Worm (Caenorhabditis elegans) whole organism, young adult: ENCODE data around the gene ntl-4.
"Not testable (repeated sequence)": the region's sequence is repeated elsewhere in the genome, so short reads cannot be mapped to it uniquely, and the experiment has no call there.

Source experiments
- B0019.2 ChIP-seq: fragments of 200-800 bp; sonication (Bioruptor generic); conservative IDR thresholded peaks from 2 replicates; pipeline ENCODE4 v1.3.6; 2022; ENCODE audit warnings: missing genetic modification reagents, missing genetic modification characterization, missing compliant biosample characterization
- D2030.7 ChIP-seq: fragments of 200-800 bp; sonication (Bioruptor generic); IDR thresholded peaks from 2 replicates; pipeline ENCODE4 v1.3.6; 2022; ENCODE audit warnings: missing genetic modification reagents, missing genetic modification characterization, missing compliant biosample characterization
- F37B4.10 ChIP-seq: fragments of 200-800 bp; sonication (Bioruptor generic); IDR thresholded peaks from 2 replicates; pipeline ENCODE4 v1.3.6; 2022; ENCODE audit warnings: missing genetic modification characterization, missing compliant biosample characterization
- F49E8.2 ChIP-seq: sonication (generic microtip); optimal IDR thresholded peaks from 3 replicates; lab custom pipeline; 2017; ENCODE audit warnings: missing genetic modification characterization, mild to moderate bottlenecking, missing compliant biosample characterization, antibody characterized with exemption, moderate library complexity; ENCODE audit not compliant: insufficient read depth
- K11D2.4 ChIP-seq: fragments of 200-800 bp; sonication (Bioruptor generic); IDR thresholded peaks from 2 replicates; pipeline ENCODE4 v1.3.6; 2022; ENCODE audit warnings: missing genetic modification reagents, missing genetic modification characterization, missing compliant biosample characterization
- Y53F4B.3 ChIP-seq: fragments of 200-800 bp; sonication (Bioruptor generic); IDR thresholded peaks from 2 replicates; pipeline ENCODE4 v1.3.6; 2022; ENCODE audit warnings: missing genetic modification reagents, missing genetic modification characterization, missing compliant biosample characterization
- Y56A3A.18 ChIP-seq: fragments of 200-800 bp; sonication (Bioruptor generic); IDR thresholded peaks from 2 replicates; pipeline ENCODE4 v1.3.6; 2022; ENCODE audit warnings: missing genetic modification reagents, missing genetic modification characterization, missing compliant biosample characterization
- Y79H2A.3 ChIP-seq: fragments of 200-800 bp; sonication (Bioruptor generic); conservative IDR thresholded peaks from 2 replicates; pipeline ENCODE4 v1.3.6; 2022; ENCODE audit warnings: missing genetic modification reagents, missing genetic modification characterization, missing compliant biosample characterization
- Y95B8A.8 ChIP-seq: fragments of 200-800 bp; sonication (Bioruptor generic); IDR thresholded peaks from 2 replicates; pipeline ENCODE4 v1.3.6; 2022; ENCODE audit warnings: missing genetic modification reagents, missing genetic modification characterization, missing compliant biosample characterization
- ZK185.1 ChIP-seq: sonication (generic microtip); optimal IDR thresholded peaks from 2 replicates; lab custom pipeline; 2016; ENCODE audit warnings: mild to moderate bottlenecking, missing genetic modification characterization, missing compliant biosample characterization; ENCODE audit not compliant: poor library complexity, severe bottlenecking
- ama-1 ChIP-seq, 3 experiments: fragments of 150-350 bp in 1 of 3; sonication (generic microtip) in 2 of 3; optimal IDR thresholded peaks; 2 replicates each; lab custom pipeline; 2014 to 2018; ENCODE audit warnings: missing biosample characterization in 2 of 3, missing genetic modification characterization in 2 of 3, missing genetic modification reagents in 2 of 3
- aptf-3 ChIP-seq: fragments of 200-800 bp; sonication (Bioruptor generic); IDR thresholded peaks from 2 replicates; pipeline ENCODE4 v1.3.6; 2022; ENCODE audit warnings: missing genetic modification characterization, missing compliant biosample characterization
- athp-1 ChIP-seq: sonication (generic microtip); optimal IDR thresholded peaks from 2 replicates; lab custom pipeline; 2017; ENCODE audit warnings: mild to moderate bottlenecking, missing genetic modification characterization, missing compliant biosample characterization
- cebp-1 ChIP-seq, 2 experiments: fragments of 200-800 bp in 1 of 2; sonication (Bioruptor generic) in 1 of 2; sonication (generic microtip) in 1 of 2; IDR thresholded peaks in 1 of 2; optimal IDR thresholded peaks in 1 of 2; 2 replicates each; pipeline versions ENCODE4 v1.3.6 to Lab custom; 2017 to 2022; ENCODE audit warnings: missing compliant biosample characterization in 2 of 2, missing genetic modification characterization in 2 of 2, mild to moderate bottlenecking in 1 of 2, missing genetic modification reagents in 1 of 2, moderate library complexity in 1 of 2
- ceh-27 ChIP-seq: fragments of 200-800 bp; sonication (Bioruptor generic); optimal IDR thresholded peaks from 2 replicates; lab custom pipeline; 2018; ENCODE audit warnings: mild to moderate bottlenecking, missing genetic modification characterization, moderate library complexity, missing compliant biosample characterization
- ceh-40 ChIP-seq: fragments of 200-800 bp; sonication (Bioruptor generic); IDR thresholded peaks from 2 replicates; pipeline ENCODE4 v1.3.6; 2022; ENCODE audit warnings: missing genetic modification characterization, missing compliant biosample characterization
- ceh-91 ChIP-seq: fragments of 200-800 bp; sonication (Bioruptor generic); IDR thresholded peaks from 2 replicates; pipeline ENCODE4 v1.3.6; 2022; ENCODE audit warnings: missing genetic modification reagents, missing genetic modification characterization, missing compliant biosample characterization
- dox-1 ChIP-seq: fragments of 200-800 bp; sonication (Bioruptor generic); IDR thresholded peaks from 2 replicates; pipeline ENCODE4 v1.3.6; 2022; ENCODE audit warnings: missing genetic modification reagents, missing genetic modification characterization, missing compliant biosample characterization
- dpl-1 ChIP-seq: fragments of 150-350 bp; optimal IDR thresholded peaks from 2 replicates; lab custom pipeline; 2014; ENCODE audit warnings: missing biosample characterization, missing genetic modification reagents, missing genetic modification characterization
- efl-1 ChIP-seq: fragments of 150-350 bp; optimal IDR thresholded peaks from 2 replicates; lab custom pipeline; 2014; ENCODE audit warnings: missing biosample characterization, missing genetic modification reagents, missing genetic modification characterization
- egrh-3 ChIP-seq: fragments of 200-800 bp; sonication (Bioruptor generic); IDR thresholded peaks from 2 replicates; pipeline ENCODE4 v1.3.6; 2022; ENCODE audit warnings: missing genetic modification reagents, missing genetic modification characterization, missing compliant biosample characterization
- ekl-4 ChIP-seq: fragments of 200-800 bp; sonication (Bioruptor generic); IDR thresholded peaks from 2 replicates; pipeline ENCODE4 v1.3.6; 2022; ENCODE audit warnings: missing genetic modification reagents, missing genetic modification characterization, missing compliant biosample characterization
- hlh-26 ChIP-seq: fragments of 200-800 bp; sonication (Bioruptor generic); conservative IDR thresholded peaks from 2 replicates; pipeline ENCODE4 v1.3.6; 2022; ENCODE audit warnings: missing genetic modification reagents, missing genetic modification characterization, missing compliant biosample characterization
- let-526 ChIP-seq: fragments of 200-800 bp; sonication (Bioruptor generic); IDR thresholded peaks from 2 replicates; pipeline ENCODE4 v1.3.6; 2022; ENCODE audit warnings: missing genetic modification reagents, missing genetic modification characterization, missing compliant biosample characterization
- lin-26 ChIP-seq: fragments of 200-800 bp; sonication (Bioruptor generic); IDR thresholded peaks from 2 replicates; pipeline ENCODE4 v1.3.6; 2022; ENCODE audit warnings: missing genetic modification reagents, missing genetic modification characterization, missing compliant biosample characterization
- lin-40 ChIP-seq: sonication (generic microtip); optimal IDR thresholded peaks from 2 replicates; lab custom pipeline; 2016; ENCODE audit warnings: missing genetic modification characterization, mild to moderate bottlenecking, missing compliant biosample characterization, missing genotype, missing genetic modification reagents
- lsl-1 ChIP-seq: fragments of 200-800 bp; sonication (Bioruptor generic); optimal IDR thresholded peaks from 2 replicates; lab custom pipeline; 2018; ENCODE audit warnings: mild to moderate bottlenecking, missing genetic modification characterization, moderate library complexity, missing compliant biosample characterization
- madf-3 ChIP-seq: fragments of 200-800 bp; sonication (Bioruptor generic); IDR thresholded peaks from 2 replicates; pipeline ENCODE4 v1.3.6; 2022; ENCODE audit warnings: missing genetic modification reagents, missing genetic modification characterization, missing compliant biosample characterization
- mel-28 ChIP-seq: sonication (generic microtip); optimal IDR thresholded peaks from 2 replicates; lab custom pipeline; 2016; ENCODE audit warnings: borderline replicate concordance, mild to moderate bottlenecking, missing genetic modification characterization, missing compliant biosample characterization
- rcor-1 ChIP-seq: fragments of 200-800 bp; sonication (Bioruptor generic); IDR thresholded peaks from 2 replicates; pipeline ENCODE4 v1.3.6; 2022; ENCODE audit warnings: missing genetic modification reagents, missing genetic modification characterization, missing compliant biosample characterization
- rpc-1 ChIP-seq, 2 experiments: fragments of 150-350 bp in 1 of 2; sonication (generic microtip) in 1 of 2; optimal IDR thresholded peaks; 2 replicates each; lab custom pipeline; 2014 to 2018; ENCODE audit warnings: missing biosample characterization in 1 of 2, missing genetic modification characterization in 1 of 2, missing genetic modification reagents in 1 of 2, missing genotype in 1 of 2
- snpc-1.1 ChIP-seq: sonication (generic microtip); optimal IDR thresholded peaks from 2 replicates; lab custom pipeline; 2017; ENCODE audit warnings: missing genetic modification characterization, mild to moderate bottlenecking, missing compliant biosample characterization, antibody characterized with exemption, moderate library complexity, missing genotype, missing genetic modification reagents; ENCODE audit not compliant: insufficient read depth
- snpc-3.4 ChIP-seq: sonication (generic microtip); optimal IDR thresholded peaks from 2 replicates; lab custom pipeline; 2017; ENCODE audit warnings: missing genetic modification characterization, mild to moderate bottlenecking, missing compliant biosample characterization, antibody characterized with exemption, moderate library complexity, missing genotype, missing genetic modification reagents
- snpc-4 ChIP-seq, 5 experiments: fragments of 150-350 bp in 1 of 5; sonication (generic microtip) in 4 of 5; optimal IDR thresholded peaks; 2 replicates each; lab custom pipeline; 2014 to 2018; ENCODE audit warnings: missing genetic modification characterization in 5 of 5, missing biosample characterization in 3 of 5, antibody characterized with exemption in 2 of 5, mild to moderate bottlenecking in 2 of 5, missing compliant biosample characterization in 2 of 5, missing genotype in 2 of 5, moderate library complexity in 2 of 5, missing genetic modification reagents in 1 of 5
- sptf-2 ChIP-seq: fragments of 200-800 bp; sonication (Bioruptor generic); optimal IDR thresholded peaks from 2 replicates; lab custom pipeline; 2018; ENCODE audit warnings: mild to moderate bottlenecking, missing genetic modification characterization, missing compliant biosample characterization
- tbp1 ChIP-seq: fragments of 200-800 bp; sonication (Bioruptor generic); optimal IDR thresholded peaks from 2 replicates; lab custom pipeline; 2018; ENCODE audit warnings: mild to moderate bottlenecking, missing genetic modification characterization, missing compliant biosample characterization
- tlf-1 ChIP-seq: fragments of 200-800 bp; sonication (Bioruptor generic); optimal IDR thresholded peaks from 2 replicates; lab custom pipeline; 2018; ENCODE audit warnings: mild to moderate bottlenecking, missing genetic modification characterization, missing compliant biosample characterization
- zfh-2 ChIP-seq: fragments of 200-800 bp; sonication (Bioruptor generic); conservative IDR thresholded peaks from 2 replicates; pipeline ENCODE4 v1.3.6; 2022; ENCODE audit warnings: missing genetic modification reagents, missing genetic modification characterization, missing compliant biosample characterization
- ztf-18 ChIP-seq: sonication (generic microtip); optimal IDR thresholded peaks from 2 replicates; lab custom pipeline; 2016; ENCODE audit warnings: missing genotype, mild to moderate bottlenecking, missing genetic modification characterization, missing compliant biosample characterization
- ztf-25 ChIP-seq: fragments of 200-800 bp; sonication (Bioruptor generic); IDR thresholded peaks from 2 replicates; pipeline ENCODE4 v1.3.6; 2022; ENCODE audit warnings: missing genetic modification reagents, missing genetic modification characterization, missing compliant biosample characterization
- ztf-6 ChIP-seq: fragments of 200-800 bp; sonication (Bioruptor generic); IDR thresholded peaks from 2 replicates; pipeline ENCODE4 v1.3.6; 2022; ENCODE audit warnings: missing genetic modification reagents, missing genetic modification characterization, missing compliant biosample characterization

The ntl-4 gene

ce11 chrIV:7943272-7943671, 32.9 kb downstream of the ntl-4 start (continued):
- TF ChIP-seq snpc-3.4 (tag; lab: Kevin White, UChicago) (peak; percentile 32), athp-1 (tag; lab: Kevin White, UChicago) (peak; percentile 5), sptf-2 (GFP tag; lab: Kevin White, UChicago) (no peak), ceh-27 (GFP tag; lab: Kevin White, UChicago) (no peak), ztf-25 (GFP tag; lab: Robert Waterston, UW) (0 out of 2 replicates have a peak, but pooled peaks have one; percentile 64), Y56A3A.18 (GFP tag; lab: Robert Waterston, UW) (no peak)

- TF ChIP-seq dox-1 (GFP tag; lab: Robert Waterston, UW) (no peak), dpl-1 (GFP tag; lab: Kevin White, UChicago) (no peak), lin-40 (no peak), aptf-3 (GFP tag; lab: Robert Waterston, UW) (no peak), cebp-1 (GFP tag; IDR thresholded peaks at IDR 0.05; lab: Robert Waterston, UW) (no peak), cebp-1 (tag; optimal IDR thresholded peaks at IDR 0.05; lab: Kevin White, UChicago) (no peak), mel-28 (tag; lab: Kevin White, UChicago) (no peak), ztf-18 (no peak), snpc-1.1 (tag; lab: Kevin White, UChicago) (no peak), zfh-2 (GFP tag; lab: Robert Waterston, UW) (no peak), rcor-1 (GFP tag; lab: Robert Waterston, UW) (no peak), ama-1 (optimal IDR thresholded peaks at IDR 0.05; lab: Kevin White, UChicago) (no peak), ama-1 (GFP tag; optimal IDR thresholded peaks at IDR 0.05; lab: Kevin White, UChicago) (no peak), Y56A3A.18 (GFP tag; lab: Robert Waterston, UW) (no peak), lsl-1 (GFP tag; lab: Kevin White, UChicago) (no peak), hlh-26 (GFP tag; lab: Robert Waterston, UW) (no peak), F49E8.2 (no peak), ZK185.1 (tag; lab: Kevin White, UChicago) (no peak), F37B4.10 (GFP tag; lab: Robert Waterston, UW) (no peak), lin-26 (GFP tag; lab: Robert Waterston, UW) (no peak)
Observed at ce11 chrIV:7946457-7946856, 36.1 kb downstream of the ntl-4 start, which contains the start of gene czw-1. Gene czw-1 (minus strand): TSS chrIV:7946825.

ce11 chrIV:7946899-7947499, 36.6 kb downstream of the ntl-4 start, which contains the start of gene F20D12.12:
Gene F20D12.12 (plus strand): TSS chrIV:7947440.
- peak; percentile 59 for TF ChIP-seq tbp1 (GFP tag; lab: Kevin White, UChicago)
- peak; percentile 96 for TF ChIP-seq B0019.2 (GFP tag; lab: Robert Waterston, UW)
- peak; percentile 71 for TF ChIP-seq lin-40
- TF ChIP-seq lin-26 (GFP tag; lab: Robert Waterston, UW), result peak; percentile 84
- peak; percentile 75; the same call in 1 of the 2 replicates for TF ChIP-seq ztf-6 (GFP tag; lab: Robert Waterston, UW)
- TF ChIP-seq ekl-4, result peak; percentile 90
- peak; percentile 69 for TF ChIP-seq tlf-1 (GFP tag; lab: Kevin White, UChicago)
- TF ChIP-seq egrh-3 (GFP tag; lab: Robert Waterston, UW), result peak; percentile 83
- TF ChIP-seq D2030.7 (GFP tag; lab: Robert Waterston, UW), result peak; percentile 99
- peak; percentile 67 for TF ChIP-seq dpl-1 (GFP tag; lab: Kevin White, UChicago)
- peak; percentile 96 for TF ChIP-seq rcor-1 (GFP tag; lab: Robert Waterston, UW)
- peak; percentile 90 for TF ChIP-seq Y79H2A.3
- TF ChIP-seq rpc-1 (optimal IDR thresholded peaks at IDR 0.05; lab: Kevin White, UChicago), result peak; percentile 14
- not testable (repeated sequence) for TF ChIP-seq rpc-1 (tag; optimal IDR thresholded peaks at IDR 0.05; lab: Kevin White, UChicago)
- TF ChIP-seq ceh-91, result peak; percentile 97
- TF ChIP-seq Y95B8A.8 (GFP tag; lab: Robert Waterston, UW), result peak; percentile 97
- TF ChIP-seq K11D2.4, result peak; percentile 91
- peak; percentile 19 for TF ChIP-seq snpc-4 (GFP tag; optimal IDR thresholded peaks at IDR 0.05; lab: Kevin White, UChicago)
- TF ChIP-seq snpc-4 (tag; optimal IDR thresholded peaks at IDR 0.05; lab: Kevin White, UChicago), result peak in 3 of 4 experiments; percentile 28 to 57 (median 39)
- TF ChIP-seq madf-3, result peak; percentile 90
- TF ChIP-seq Y53F4B.3 (GFP tag; lab: Robert Waterston, UW), result peak; percentile 53; the same call in 1 of the 2 replicates
- peak; percentile 92 for TF ChIP-seq efl-1 (GFP tag; lab: Kevin White, UChicago)
- peak; percentile 71; the same call in 1 of the 2 replicates for TF ChIP-seq let-526
- TF ChIP-seq ceh-40, result 0 out of 2 replicates have a peak, but pooled peaks have one; percentile 40
